Fruit fly (Drosophila melanogaster) whole organism, embryonic: ENCODE data around the gene CG33269.

ENCODE experiments used
- Blimp-1 ChIP-seq: fragments of 200-800 bp; sonication (Bioruptor generic); optimal IDR thresholded peaks from 3 replicates; lab custom pipeline; 2018; ENCODE audit warnings: missing biosample characterization, missing genetic modification characterization, mild to moderate bottlenecking, moderate library complexity, missing genetic modification reagents
- CG10366 ChIP-seq: fragments of 200-800 bp; sonication (Bioruptor generic); IDR thresholded peaks from 2 replicates; pipeline ENCODE4 v1.3.6; 2022; ENCODE audit warnings: missing biosample characterization, missing genetic modification characterization
- CG10543 ChIP-seq: fragments of 200-800 bp; sonication (Bioruptor generic); optimal IDR thresholded peaks from 3 replicates; lab custom pipeline; 2017; ENCODE audit warnings: missing biosample characterization, mild to moderate bottlenecking, missing genetic modification characterization, moderate library complexity
- CG10654 ChIP-seq: fragments of 200-800 bp; sonication (Bioruptor generic); optimal IDR thresholded peaks from 2 replicates; lab custom pipeline; 2016; ENCODE audit warnings: missing biosample characterization, missing genetic modification characterization
- CG10959 ChIP-seq: fragments of 200-800 bp; sonication (Bioruptor generic); IDR thresholded peaks from 2 replicates; pipeline ENCODE4 v1.3.6; 2022; ENCODE audit warnings: missing biosample characterization, missing genetic modification characterization
- CG11695 ChIP-seq: fragments of 200-800 bp; sonication (Bioruptor generic); IDR thresholded peaks from 3 replicates; pipeline ENCODE4 v1.3.6; 2022; ENCODE audit warnings: missing biosample characterization, missing genetic modification characterization
- CG12236 ChIP-seq: fragments of 200-800 bp; sonication (Bioruptor generic); optimal IDR thresholded peaks from 2 replicates; lab custom pipeline; 2016; ENCODE audit warnings: missing biosample characterization, missing genetic modification characterization
- CG14441 ChIP-seq: fragments of 200-800 bp; sonication (Bioruptor generic); IDR thresholded peaks from 2 replicates; pipeline ENCODE4 v1.3.6; 2022; ENCODE audit warnings: missing biosample characterization, missing genetic modification characterization
- CG14965 ChIP-seq: fragments of 200-800 bp; sonication (Bioruptor generic); optimal IDR thresholded peaks from 2 replicates; lab custom pipeline; 2016; ENCODE audit warnings: missing biosample characterization, missing genetic modification characterization, borderline replicate concordance
- CG15269 ChIP-seq: fragments of 200-800 bp; sonication (Bioruptor generic); optimal IDR thresholded peaks from 2 replicates; lab custom pipeline; 2018; ENCODE audit warnings: missing biosample characterization, mild to moderate bottlenecking, missing genetic modification characterization, moderate library complexity
- CG17186 ChIP-seq: fragments of 200-800 bp; sonication (Bioruptor generic); optimal IDR thresholded peaks from 3 replicates; lab custom pipeline; 2017; ENCODE audit warnings: missing biosample characterization, missing genetic modification reagents, missing genetic modification characterization
- CG17385 ChIP-seq: fragments of 200-800 bp; sonication (Bioruptor generic); optimal IDR thresholded peaks from 3 replicates; lab custom pipeline; 2018; ENCODE audit warnings: missing biosample characterization, mild to moderate bottlenecking, missing genetic modification characterization
- CG32772 ChIP-seq: fragments of 200-800 bp; sonication (Bioruptor generic); IDR thresholded peaks from 2 replicates; pipeline ENCODE4 v1.3.6; 2022; ENCODE audit warnings: missing biosample characterization, missing genetic modification characterization
- CG3995 ChIP-seq: fragments of 200-800 bp; sonication (Bioruptor generic); optimal IDR thresholded peaks from 3 replicates; lab custom pipeline; 2016; ENCODE audit warnings: missing biosample characterization, missing genetic modification characterization
- CG4617 ChIP-seq: fragments of 200-800 bp; sonication (Bioruptor generic); optimal IDR thresholded peaks from 3 replicates; lab custom pipeline; 2016; ENCODE audit warnings: missing biosample characterization, missing genetic modification characterization, borderline replicate concordance
- CG6254 ChIP-seq: fragments of 200-800 bp; sonication (Bioruptor generic); optimal IDR thresholded peaks from 3 replicates; lab custom pipeline; 2017; ENCODE audit warnings: mild to moderate bottlenecking, missing biosample characterization, missing genetic modification reagents, missing genetic modification characterization
- CG6765 ChIP-seq: fragments of 200-800 bp; sonication (Bioruptor generic); optimal IDR thresholded peaks from 3 replicates; lab custom pipeline; 2017; ENCODE audit warnings: missing biosample characterization, mild to moderate bottlenecking, missing genetic modification characterization
- CG6791 ChIP-seq: fragments of 200-800 bp; sonication (Bioruptor generic); IDR thresholded peaks from 3 replicates; pipeline ENCODE4 v1.3.6; 2022; ENCODE audit warnings: missing biosample characterization, missing genetic modification characterization; ENCODE audit not compliant: partially characterized antibody
- CG7786 ChIP-seq: fragments of 200-800 bp; sonication (Bioruptor generic); optimal IDR thresholded peaks from 2 replicates; lab custom pipeline; 2016; ENCODE audit warnings: missing biosample characterization, missing genetic modification characterization
- CG7839 ChIP-seq: fragments of 200-800 bp; sonication (Bioruptor generic); optimal IDR thresholded peaks from 3 replicates; lab custom pipeline; 2018; ENCODE audit warnings: missing biosample characterization, mild to moderate bottlenecking, missing genetic modification characterization, moderate library complexity
- CG8944 ChIP-seq: fragments of 200-800 bp; sonication (Bioruptor generic); optimal IDR thresholded peaks from 3 replicates; lab custom pipeline; 2016; ENCODE audit warnings: missing biosample characterization, missing genetic modification characterization
- CG9215 ChIP-seq: fragments of 200-800 bp; sonication (Bioruptor generic); IDR thresholded peaks from 2 replicates; pipeline ENCODE4 v1.3.6; 2022; ENCODE audit warnings: missing biosample characterization, missing genetic modification characterization
- CG9797 ChIP-seq: fragments of 200-800 bp; sonication (Bioruptor generic); optimal IDR thresholded peaks from 3 replicates; lab custom pipeline; 2018; ENCODE audit warnings: missing biosample characterization, mild to moderate bottlenecking, missing genetic modification characterization
- Dll ChIP-seq: fragments of 200-800 bp; sonication (Bioruptor generic); IDR thresholded peaks from 4 replicates; pipeline ENCODE4 v1.3.6; 2022; ENCODE audit warnings: missing biosample characterization, missing genetic modification characterization; ENCODE audit not compliant: partially characterized antibody
- Drgx ChIP-seq: fragments of 200-800 bp; sonication (Bioruptor generic); IDR thresholded peaks from 2 replicates; pipeline ENCODE4 v1.3.6; 2022; ENCODE audit warnings: missing biosample characterization, missing genetic modification characterization
- E2f2 ChIP-seq: fragments of 200-800 bp; sonication (Bioruptor generic); IDR thresholded peaks from 2 replicates; pipeline ENCODE4 v1.3.6; 2022; ENCODE audit warnings: missing biosample characterization, missing genetic modification characterization
- Hr3 ChIP-seq: fragments of 200-800 bp; sonication (Bioruptor generic); optimal IDR thresholded peaks from 3 replicates; lab custom pipeline; 2016; ENCODE audit warnings: missing biosample characterization, missing genetic modification characterization
- Jarid2 ChIP-seq: fragments of 200-800 bp; sonication (Bioruptor generic); optimal IDR thresholded peaks from 3 replicates; lab custom pipeline; 2017; ENCODE audit warnings: mild to moderate bottlenecking, missing biosample characterization, missing genetic modification reagents, missing genetic modification characterization
- NfI ChIP-seq: fragments of 200-800 bp; sonication (Bioruptor generic); optimal IDR thresholded peaks from 3 replicates; lab custom pipeline; 2018; ENCODE audit warnings: missing biosample characterization, mild to moderate bottlenecking, missing genetic modification characterization, moderate library complexity
- Ptx1 ChIP-seq: fragments of 200-800 bp; sonication (Bioruptor generic); IDR thresholded peaks from 2 replicates; pipeline ENCODE4 v1.3.6; 2022; ENCODE audit warnings: missing biosample characterization, missing genetic modification characterization
- al ChIP-seq: fragments of 200-800 bp; sonication (Bioruptor generic); IDR thresholded peaks from 2 replicates; pipeline ENCODE4 v1.3.6; 2022; ENCODE audit warnings: missing biosample characterization, missing genetic modification characterization
- amos ChIP-seq: fragments of 200-800 bp; sonication (Bioruptor generic); IDR thresholded peaks from 2 replicates; pipeline ENCODE4 v1.3.6; 2022; ENCODE audit warnings: missing biosample characterization, missing genetic modification characterization; ENCODE audit not compliant: partially characterized antibody
- aop ChIP-seq: fragments of 200-800 bp; sonication (Bioruptor generic); IDR thresholded peaks from 2 replicates; pipeline ENCODE4 v1.3.6; 2022; ENCODE audit warnings: missing biosample characterization, missing genetic modification characterization
- ato ChIP-seq: fragments of 200-800 bp; sonication (Bioruptor generic); IDR thresholded peaks from 2 replicates; pipeline ENCODE4 v1.3.6; 2022; ENCODE audit warnings: missing biosample characterization, missing genetic modification characterization; ENCODE audit not compliant: partially characterized antibody
- bcd ChIP-seq: fragments of 200-800 bp; sonication (Bioruptor generic); optimal IDR thresholded peaks from 2 replicates; lab custom pipeline; 2017; ENCODE audit warnings: missing biosample characterization, mild to moderate bottlenecking, missing genetic modification characterization
- crp ChIP-seq, 2 experiments: fragments of 200-800 bp; sonication (Bioruptor generic); optimal IDR thresholded peaks; 2 replicates in 1 of 2; 3 replicates in 1 of 2; lab custom pipeline; 2017; ENCODE audit warnings: missing biosample characterization in 2 of 2, missing genetic modification characterization in 2 of 2, mild to moderate bottlenecking in 1 of 2, moderate library complexity in 1 of 2
- dpn ChIP-seq, 2 experiments: fragments of 200-800 bp; sonication (Bioruptor generic); optimal IDR thresholded peaks; 3 replicates each; lab custom pipeline; 2016; ENCODE audit warnings: missing biosample characterization in 2 of 2, missing genetic modification characterization in 2 of 2
- gem ChIP-seq: fragments of 200-800 bp; sonication (Bioruptor generic); optimal IDR thresholded peaks from 2 replicates; lab custom pipeline; 2019; ENCODE audit warnings: missing biosample characterization, mild to moderate bottlenecking, missing genetic modification characterization, moderate library complexity
- gsb ChIP-seq: fragments of 200-800 bp; sonication (Bioruptor generic); IDR thresholded peaks from 2 replicates; pipeline ENCODE4 v1.3.6; 2022; ENCODE audit warnings: missing biosample characterization, missing genetic modification characterization
- ham ChIP-seq: fragments of 200-800 bp; sonication (Bioruptor generic); IDR thresholded peaks from 2 replicates; pipeline ENCODE4 v1.3.6; 2022; ENCODE audit warnings: missing biosample characterization, missing genetic modification characterization
- onecut ChIP-seq: fragments of 200-800 bp; sonication (Bioruptor generic); IDR thresholded peaks from 2 replicates; pipeline ENCODE4 v1.3.6; 2022; ENCODE audit warnings: missing biosample characterization, missing genetic modification characterization
- otp ChIP-seq: fragments of 200-800 bp; sonication (Bioruptor generic); IDR thresholded peaks from 3 replicates; pipeline ENCODE4, ENCODE4 v1.3.6; 2022; ENCODE audit warnings: missing biosample characterization, missing genetic modification characterization
- ranshi ChIP-seq: fragments of 200-800 bp; sonication (Bioruptor generic); IDR thresholded peaks from 2 replicates; pipeline ENCODE4 v1.3.6; 2022; ENCODE audit warnings: missing biosample characterization, missing genetic modification characterization
- schlank ChIP-seq: fragments of 200-800 bp; sonication (Bioruptor generic); optimal IDR thresholded peaks from 2 replicates; lab custom pipeline; 2018; ENCODE audit warnings: missing biosample characterization, mild to moderate bottlenecking, missing genetic modification characterization
- slbo ChIP-seq: fragments of 200-800 bp; sonication (Bioruptor generic); IDR thresholded peaks from 2 replicates; pipeline ENCODE4 v1.3.6; 2022; ENCODE audit warnings: missing biosample characterization, missing genetic modification characterization
- so ChIP-seq: fragments of 200-800 bp; sonication (Bioruptor generic); IDR thresholded peaks from 3 replicates; pipeline ENCODE4 v1.3.6; 2022; ENCODE audit warnings: missing biosample characterization, missing genetic modification characterization
- tup ChIP-seq: fragments of 200-800 bp; sonication (Bioruptor generic); optimal IDR thresholded peaks from 2 replicates; lab custom pipeline; 2016; ENCODE audit warnings: missing biosample characterization, mild to moderate bottlenecking, missing genetic modification characterization, moderate library complexity
- unpg ChIP-seq: fragments of 200-800 bp; sonication (Bioruptor generic); optimal IDR thresholded peaks from 3 replicates; lab custom pipeline; 2018; ENCODE audit warnings: missing biosample characterization, mild to moderate bottlenecking, missing genetic modification characterization, moderate library complexity
- z ChIP-seq: fragments of 200-800 bp; sonication (Bioruptor generic); IDR thresholded peaks from 3 replicates; pipeline ENCODE4 v1.3.6; 2022; ENCODE audit warnings: missing biosample characterization, missing genetic modification characterization
- zfh2 ChIP-seq: fragments of 200-800 bp; sonication (Bioruptor generic); optimal IDR thresholded peaks from 2 replicates; lab custom pipeline; 2016; ENCODE audit warnings: missing biosample characterization, missing genetic modification characterization

Gene CG33269

dm6 chr3L:11533704-11534319 is 48.2 kb downstream of the CG33269 start (continued):
- TF ChIP-seq CG8944 (GFP tag; lab: Kevin White, UChicago) = no peak
- TF ChIP-seq gsb (GFP tag; lab: Robert Waterston, UW) = no peak
- TF ChIP-seq amos (GFP tag; lab: Robert Waterston, UW) = no peak
- TF ChIP-seq al = peak; percentile 50; the same call in 1 of the 2 replicates
- no peak for TF ChIP-seq Drgx (GFP tag; lab: Robert Waterston, UW)
- no peak for TF ChIP-seq ranshi (GFP tag; lab: Robert Waterston, UW)
- TF ChIP-seq CG15269 (tag; lab: Kevin White, UChicago) = peak; percentile 76
- no peak for TF ChIP-seq CG11695
- TF ChIP-seq CG10366 (GFP tag; lab: Robert Waterston, UW) = 0 out of 2 replicates have a peak, but pooled peaks have one; percentile 15
- TF ChIP-seq tup = no peak
- no peak for TF ChIP-seq E2f2 (GFP tag; lab: Robert Waterston, UW)
- TF ChIP-seq CG4617 (GFP tag; lab: Kevin White, UChicago) = no peak
- peak; percentile 72 for TF ChIP-seq CG10543
- TF ChIP-seq CG14965 (GFP tag; lab: Kevin White, UChicago) = no peak
- TF ChIP-seq CG9215 (GFP tag; lab: Robert Waterston, UW) = no peak; the same call in 1 of the 2 replicates
- TF ChIP-seq Hr3 (GFP tag; lab: Kevin White, UChicago) = no peak
- TF ChIP-seq Jarid2 = no peak
- no peak for TF ChIP-seq otp (GFP tag; lab: Robert Waterston, UW)
- no peak for TF ChIP-seq CG10654 (GFP tag; lab: Kevin White, UChicago)
- no peak for TF ChIP-seq CG6254
- peak; percentile 23 for TF ChIP-seq schlank (tag; lab: Kevin White, UChicago)
- no peak for TF ChIP-seq CG10959
- peak; percentile 56; the same call in 1 of the 2 replicates for TF ChIP-seq Ptx1 (GFP tag; lab: Robert Waterston, UW)
- peak; percentile 22 for TF ChIP-seq CG6765 (GFP tag; lab: Kevin White, UChicago)
- no peak for TF ChIP-seq CG14441
- TF ChIP-seq CG32772 (GFP tag; lab: Robert Waterston, UW) = no peak
- TF ChIP-seq CG7839 = peak; percentile 58
- TF ChIP-seq aop (GFP tag; lab: Robert Waterston, UW) = no peak
- TF ChIP-seq CG3995 = peak; percentile 0
- TF ChIP-seq ato (GFP tag; lab: Robert Waterston, UW) = no peak
- TF ChIP-seq Blimp-1 = no peak
- TF ChIP-seq slbo = peak; percentile 66
- TF ChIP-seq dpn (GFP tag; optimal IDR thresholded peaks at IDR 0.05; lab: Kevin White, UChicago) = peak; percentile 20 to 66
- peak; percentile 19 for TF ChIP-seq zfh2 (GFP tag; lab: Kevin White, UChicago)
- TF ChIP-seq CG7786 = peak; percentile 32
- no peak for TF ChIP-seq CG12236 (GFP tag; lab: Kevin White, UChicago)
- peak; percentile 4 for TF ChIP-seq bcd (GFP tag; lab: Kevin White, UChicago)
- no peak for TF ChIP-seq CG17186
- TF ChIP-seq CG9797 = no peak
- 0 out of 3 replicates have a peak, but pooled peaks have one; percentile 16 for TF ChIP-seq so (GFP tag; lab: Robert Waterston, UW)
- TF ChIP-seq onecut (GFP tag; lab: Robert Waterston, UW) = no peak
- no peak for TF ChIP-seq Dll (GFP tag; lab: Robert Waterston, UW)
- no peak for TF ChIP-seq CG6791 (GFP tag; lab: Robert Waterston, UW)
- TF ChIP-seq CG17385 (GFP tag; lab: Kevin White, UChicago) = peak; percentile 48
- TF ChIP-seq gem = peak; percentile 69
- TF ChIP-seq ham (GFP tag; lab: Robert Waterston, UW) = no peak
- peak; percentile 45 for TF ChIP-seq unpg (GFP tag; lab: Kevin White, UChicago)
- TF ChIP-seq NfI = peak; percentile 32
- TF ChIP-seq crp (GFP tag; optimal IDR thresholded peaks at IDR 0.05; lab: Kevin White, UChicago) = no peak
- no peak for TF ChIP-seq z
